Fruit fly (Drosophila melanogaster) whole organism, embryonic: Measurements from ENCODE around the gene Iyd.

ENCODE experiments used
- CG10321 ChIP-seq: fragments of 200-800 bp; sonication (Bioruptor generic); IDR thresholded peaks from 2 replicates; pipeline ENCODE4 v1.3.6; 2022; ENCODE audit warnings: missing biosample characterization, missing genetic modification characterization
- CG11093 ChIP-seq: fragments of 200-800 bp; sonication (Bioruptor generic); IDR thresholded peaks from 3 replicates; pipeline ENCODE4 v1.3.6; 2022; ENCODE audit warnings: missing biosample characterization, missing genetic modification characterization
- CG11247 ChIP-seq: fragments of 200-800 bp; sonication (Bioruptor generic); IDR thresholded peaks from 2 replicates; pipeline ENCODE4 v1.3.6; 2022; ENCODE audit warnings: missing biosample characterization, missing genetic modification characterization
- CG12219 ChIP-seq: fragments of 200-800 bp; sonication (Bioruptor generic); optimal IDR thresholded peaks from 3 replicates; lab custom pipeline; 2018; ENCODE audit warnings: missing biosample characterization, mild to moderate bottlenecking, missing genetic modification characterization
- CG12236 ChIP-seq: fragments of 200-800 bp; sonication (Bioruptor generic); optimal IDR thresholded peaks from 2 replicates; lab custom pipeline; 2016; ENCODE audit warnings: missing biosample characterization, missing genetic modification characterization
- CG13894 ChIP-seq: fragments of 200-800 bp; sonication (Bioruptor generic); optimal IDR thresholded peaks from 3 replicates; lab custom pipeline; 2018; ENCODE audit warnings: missing biosample characterization, mild to moderate bottlenecking, missing genetic modification characterization, moderate library complexity
- CG14710 ChIP-seq: fragments of 200-800 bp; sonication (Bioruptor generic); optimal IDR thresholded peaks from 3 replicates; lab custom pipeline; 2019; ENCODE audit warnings: missing biosample characterization, mild to moderate bottlenecking, missing genetic modification characterization, moderate library complexity
- CG1792 ChIP-seq: fragments of 200-800 bp; sonication (Bioruptor generic); optimal IDR thresholded peaks from 2 replicates; lab custom pipeline; 2016; ENCODE audit warnings: missing biosample characterization, missing genetic modification characterization
- CG1832 ChIP-seq: fragments of 200-800 bp; sonication (Bioruptor generic); optimal IDR thresholded peaks from 2 replicates; lab custom pipeline; 2017; ENCODE audit warnings: missing biosample characterization, mild to moderate bottlenecking, missing genetic modification characterization, inconsistent platforms
- CG2116 ChIP-seq: fragments of 200-800 bp; sonication (Bioruptor generic); optimal IDR thresholded peaks from 3 replicates; lab custom pipeline; 2018; ENCODE audit warnings: missing biosample characterization, mild to moderate bottlenecking, missing genetic modification characterization
- CG2120 ChIP-seq: fragments of 200-800 bp; sonication (Bioruptor generic); optimal IDR thresholded peaks from 3 replicates; lab custom pipeline; 2016; ENCODE audit warnings: missing biosample characterization, missing genetic modification characterization
- CG31365 ChIP-seq: fragments of 200-800 bp; sonication (Bioruptor generic); optimal IDR thresholded peaks from 2 replicates; lab custom pipeline; 2018; ENCODE audit warnings: missing biosample characterization, mild to moderate bottlenecking, missing genetic modification characterization
- CG31388 ChIP-seq: fragments of 200-800 bp; sonication (Bioruptor generic); optimal IDR thresholded peaks from 2 replicates; lab custom pipeline; 2016; ENCODE audit warnings: missing biosample characterization, missing genetic modification characterization
- CG32532 ChIP-seq: fragments of 200-800 bp; sonication (Bioruptor generic); IDR thresholded peaks from 2 replicates; pipeline ENCODE4 v1.3.6; 2022; ENCODE audit warnings: missing biosample characterization, missing genetic modification characterization
- CG4360 ChIP-seq: fragments of 200-800 bp; sonication (Bioruptor generic); IDR thresholded peaks from 2 replicates; pipeline ENCODE4 v1.3.6; 2022; ENCODE audit warnings: missing biosample characterization, missing genetic modification characterization
- CG6272 ChIP-seq: fragments of 200-800 bp; sonication (Bioruptor generic); IDR thresholded peaks from 2 replicates; pipeline ENCODE4 v1.3.6; 2022; ENCODE audit warnings: missing biosample characterization, missing genetic modification characterization
- CG6654 ChIP-seq: fragments of 200-800 bp; sonication (Bioruptor generic); optimal IDR thresholded peaks from 2 replicates; lab custom pipeline; 2017; ENCODE audit warnings: missing biosample characterization, mild to moderate bottlenecking, missing genetic modification characterization
- CG7357 ChIP-seq: fragments of 200-800 bp; sonication (Bioruptor generic); IDR thresholded peaks from 3 replicates; pipeline ENCODE4 v1.3.6; 2022; ENCODE audit warnings: missing biosample characterization, missing genetic modification characterization
- Camta ChIP-seq: fragments of 200-800 bp; sonication (Bioruptor generic); optimal IDR thresholded peaks from 2 replicates; lab custom pipeline; 2016; ENCODE audit warnings: missing biosample characterization, missing genetic modification characterization
- Dip3 ChIP-seq: fragments of 200-800 bp; sonication (Bioruptor generic); optimal IDR thresholded peaks from 3 replicates; lab custom pipeline; 2016; ENCODE audit warnings: missing biosample characterization, missing genetic modification characterization
- ERR ChIP-seq: fragments of 200-800 bp; sonication (Bioruptor generic); optimal IDR thresholded peaks from 2 replicates; lab custom pipeline; 2016; ENCODE audit warnings: missing biosample characterization, missing genetic modification characterization
- Ets65A ChIP-seq: fragments of 200-800 bp; sonication (Bioruptor generic); peaks from one replicate; lab custom pipeline; 2016; ENCODE audit warnings: missing biosample characterization, missing genetic modification characterization
- Fer3 ChIP-seq: fragments of 200-800 bp; sonication (Bioruptor generic); optimal IDR thresholded peaks from 2 replicates; lab custom pipeline; 2018; ENCODE audit warnings: missing biosample characterization, mild to moderate bottlenecking, missing genetic modification characterization, moderate library complexity
- Hmx ChIP-seq: fragments of 200-800 bp; sonication (Bioruptor generic); optimal IDR thresholded peaks from 2 replicates; lab custom pipeline; 2016; ENCODE audit warnings: missing biosample characterization, missing genetic modification characterization
- Hr78 ChIP-seq, 2 experiments: fragments of 200-800 bp in 1 of 2; fragments of >200 bp in 1 of 2; sonication (Bioruptor generic) in 1 of 2; optimal IDR thresholded peaks; 2 replicates each; lab custom pipeline; 2017 to 2019; ENCODE audit warnings: missing biosample characterization in 2 of 2, missing genetic modification characterization in 2 of 2, mild to moderate bottlenecking in 1 of 2, moderate library complexity in 1 of 2
- Kr ChIP-seq: fragments of 200-800 bp; sonication (Bioruptor generic); optimal IDR thresholded peaks from 2 replicates; lab custom pipeline; 2017; ENCODE audit warnings: missing biosample characterization, mild to moderate bottlenecking, missing genetic modification characterization
- Lim3 ChIP-seq: fragments of 200-800 bp; sonication (Bioruptor generic); IDR thresholded peaks from 2 replicates; pipeline ENCODE4 v1.3.6; 2022; ENCODE audit warnings: missing biosample characterization, missing genetic modification characterization
- NfI ChIP-seq: fragments of 200-800 bp; sonication (Bioruptor generic); optimal IDR thresholded peaks from 3 replicates; lab custom pipeline; 2018; ENCODE audit warnings: missing biosample characterization, mild to moderate bottlenecking, missing genetic modification characterization, moderate library complexity
- ac ChIP-seq: fragments of 200-800 bp; sonication (Bioruptor generic); optimal IDR thresholded peaks from 3 replicates; lab custom pipeline; 2017; ENCODE audit warnings: missing biosample characterization, mild to moderate bottlenecking, missing genetic modification characterization
- ash1 ChIP-seq: fragments of 200-800 bp; sonication (Bioruptor generic); optimal IDR thresholded peaks from 2 replicates; lab custom pipeline; 2018; ENCODE audit warnings: missing biosample characterization, mild to moderate bottlenecking, missing genetic modification characterization
- bowl ChIP-seq: fragments of 200-800 bp; sonication (Bioruptor generic); IDR thresholded peaks from 2 replicates; pipeline ENCODE4 v1.3.6; 2022; ENCODE audit warnings: missing biosample characterization, missing genetic modification characterization
- dati ChIP-seq: fragments of 200-800 bp; sonication (Bioruptor generic); IDR thresholded peaks from 2 replicates; pipeline ENCODE4 v1.3.6; 2022; ENCODE audit warnings: missing biosample characterization, missing genetic modification characterization
- eyg ChIP-seq: fragments of 200-800 bp; sonication (Bioruptor generic); optimal IDR thresholded peaks from 3 replicates; lab custom pipeline; 2016; ENCODE audit warnings: missing biosample characterization, missing genetic modification characterization
- fru ChIP-seq: fragments of >200 bp; optimal IDR thresholded peaks from 2 replicates; lab custom pipeline; 2017
- ind ChIP-seq: fragments of 200-800 bp; sonication (Bioruptor generic); optimal IDR thresholded peaks from 3 replicates; lab custom pipeline; 2016; ENCODE audit warnings: missing biosample characterization, missing genetic modification characterization
- lov ChIP-seq, 2 experiments: fragments of 200-800 bp in 1 of 2; fragments of >200 bp in 1 of 2; sonication (Bioruptor generic) in 1 of 2; IDR thresholded peaks in 1 of 2; optimal IDR thresholded peaks in 1 of 2; 2 replicates in 1 of 2; 3 replicates in 1 of 2; pipeline versions ENCODE4 v1.3.6 to Lab custom; 2017 to 2022; ENCODE audit warnings: missing biosample characterization in 1 of 2, missing genetic modification characterization in 1 of 2
- nerfin-1 ChIP-seq: fragments of 200-800 bp; sonication (Bioruptor generic); optimal IDR thresholded peaks from 3 replicates; lab custom pipeline; 2019; ENCODE audit warnings: missing biosample characterization, mild to moderate bottlenecking, missing genetic modification characterization, moderate library complexity
- pho ChIP-seq: fragments of 200-800 bp; sonication (Bioruptor generic); optimal IDR thresholded peaks from 2 replicates; lab custom pipeline; 2016; ENCODE audit warnings: missing biosample characterization, missing genetic modification characterization
- psq ChIP-seq: fragments of 200-800 bp; sonication (Bioruptor generic); optimal IDR thresholded peaks from 2 replicates; lab custom pipeline; 2017; ENCODE audit warnings: missing biosample characterization, missing genetic modification characterization
- sd ChIP-seq: fragments of 200-800 bp; sonication (Bioruptor generic); optimal IDR thresholded peaks from 3 replicates; lab custom pipeline; 2018; ENCODE audit warnings: missing biosample characterization, mild to moderate bottlenecking, missing genetic modification characterization, moderate library complexity
- sens-2 ChIP-seq: fragments of 200-800 bp; sonication (Bioruptor generic); IDR thresholded peaks from 2 replicates; pipeline ENCODE4 v1.3.6; 2022; ENCODE audit warnings: missing biosample characterization, missing genetic modification characterization
- sisA ChIP-seq: fragments of 200-800 bp; sonication (Bioruptor generic); IDR thresholded peaks from 2 replicates; pipeline ENCODE4 v1.3.6; 2022; ENCODE audit warnings: missing biosample characterization, missing genetic modification characterization
- zen2 ChIP-seq: fragments of 200-800 bp; sonication (Bioruptor generic); IDR thresholded peaks from 3 replicates; pipeline ENCODE4 v1.3.6; 2022; ENCODE audit warnings: missing biosample characterization, missing genetic modification characterization; ENCODE audit not compliant: partially characterized antibody

Iyd gene

DNA sequence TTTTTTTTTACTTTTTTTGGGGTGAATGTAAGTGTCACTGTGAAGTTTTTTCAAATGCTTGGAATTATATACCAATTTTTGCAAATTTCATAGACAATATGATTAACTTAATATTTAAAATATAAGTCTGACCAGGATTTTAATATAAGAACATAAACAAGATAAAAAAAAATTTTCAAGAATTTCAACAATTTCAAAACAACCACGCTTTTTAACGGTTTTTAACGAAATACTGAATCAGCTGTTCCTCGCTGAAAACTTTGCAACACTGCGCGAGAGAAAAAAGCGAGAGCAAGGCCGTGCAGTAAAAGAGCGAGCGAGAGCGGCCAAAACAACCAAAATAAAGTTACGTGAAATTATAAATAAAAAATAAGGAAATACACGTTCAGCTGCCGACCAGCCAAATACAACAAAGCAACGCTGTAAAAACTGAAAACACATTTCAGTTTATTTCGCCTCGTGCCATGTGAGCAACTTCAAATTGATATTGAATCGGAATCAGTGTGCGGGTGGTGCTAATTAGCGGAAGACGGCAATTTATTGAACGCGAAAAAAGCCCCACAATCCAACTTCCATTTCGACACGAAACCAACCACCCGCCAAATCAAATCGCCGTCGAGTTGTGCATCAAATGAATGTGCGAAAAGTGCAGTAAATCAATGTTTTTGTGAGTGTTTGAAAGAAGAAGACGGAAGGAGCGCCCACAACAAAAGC is at the start of gene Iyd, which contains the start of the genes CG46439 and CG33947 (continued):
- TF ChIP-seq CG1792 (GFP tag; lab: Kevin White, UChicago) (no peak), CG12236 (GFP tag; lab: Kevin White, UChicago) (no peak), Hr78 (GFP tag; optimal IDR thresholded peaks at IDR 0.05; lab: Kevin White, UChicago) (no peak), CG4360 (GFP tag; lab: Robert Waterston, UW) (peak; percentile 38; the same call in 1 of the 2 replicates), eyg (GFP tag; lab: Kevin White, UChicago) (no peak), ERR (no peak), CG2116 (peak; percentile 37), ac (GFP tag; lab: Kevin White, UChicago) (no peak), Fer3 (no peak), Hmx (no peak), CG31365 (tag; lab: Kevin White, UChicago) (no peak), ash1 (GFP tag; lab: Kevin White, UChicago) (no peak), psq (GFP tag; lab: Kevin White, UChicago) (no peak), lov (optimal IDR thresholded peaks at IDR 0.05; lab: Kevin White, UChicago) (no peak), lov (GFP tag; IDR thresholded peaks at IDR 0.05; lab: Robert Waterston, UW) (no peak), NfI (GFP tag; lab: Kevin White, UChicago) (peak; percentile 26), Ets65A (GFP tag; lab: Kevin White, UChicago) (no peak), fru (lab: Kevin White, UChicago) (no peak), CG6654 (GFP tag; lab: Kevin White, UChicago) (no peak), dati (GFP tag; lab: Robert Waterston, UW) (no peak), CG32532 (GFP tag; lab: Robert Waterston, UW) (peak; percentile 42; the same call in 1 of the 2 replicates), Kr (GFP tag; lab: Kevin White, UChicago) (no peak), CG12219 (GFP tag; lab: Kevin White, UChicago) (no peak), CG1832 (no peak), ind (GFP tag; lab: Kevin White, UChicago) (no peak), CG14710 (no peak), CG6272 (GFP tag; lab: Robert Waterston, UW) (no peak), nerfin-1 (tag; lab: Kevin White, UChicago) (no peak), CG2120 (GFP tag; lab: Kevin White, UChicago) (peak; percentile 26), CG11247 (GFP tag; lab: Robert Waterston, UW) (no peak), Lim3 (GFP tag; lab: Robert Waterston, UW) (no peak), sens-2 (GFP tag; lab: Robert Waterston, UW) (no peak), zen2 (no peak; the same call in 2 of the 3 replicates), pho (GFP tag; lab: Kevin White, UChicago) (no peak), CG11093 (GFP tag; lab: Robert Waterston, UW) (no peak), sisA (no peak), CG10321 (GFP tag; lab: Robert Waterston, UW) (no peak)

DNA sequence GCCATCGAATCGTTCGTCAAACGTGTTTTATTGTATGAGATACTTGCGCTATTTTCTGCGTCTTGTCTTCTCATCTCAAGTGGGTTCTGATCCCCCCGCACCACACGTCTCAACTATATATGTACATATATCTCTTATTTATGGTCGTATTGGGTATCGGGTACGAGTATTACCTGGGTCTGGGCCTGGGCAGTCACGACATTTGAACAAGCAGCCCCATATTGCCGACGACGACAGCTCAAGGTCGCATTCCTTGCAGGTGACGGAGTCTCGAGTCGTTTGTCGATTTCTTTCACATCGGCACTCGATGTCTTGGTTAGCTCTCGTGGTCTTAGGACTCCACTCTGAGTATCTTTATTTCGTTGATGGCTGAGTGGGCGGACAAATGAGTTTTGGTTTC is 49.0 kb upstream of the Iyd start:
- TF ChIP-seq Dip3 (GFP tag; lab: Kevin White, UChicago) (no peak), CG7357 (GFP tag; lab: Robert Waterston, UW) (no peak), CG31388 (no peak), sd (tag; lab: Kevin White, UChicago) (peak; percentile 92), bowl (0 out of 2 replicates have a peak, but pooled peaks have one; percentile 10), CG13894 (peak; percentile 85), Camta (GFP tag; lab: Kevin White, UChicago) (no peak)
